Worm (Caenorhabditis elegans) whole organism, young adult: ENCODE data around the gene asp-14.

ENCODE experiments used
- egl-44 ChIP-seq: fragments of 200-800 bp; sonication (Bioruptor generic); IDR thresholded peaks from 2 replicates; pipeline ENCODE4 v1.3.6; 2022; ENCODE audit warnings: missing genetic modification reagents, missing genetic modification characterization, missing compliant biosample characterization
- him-1 ChIP-seq: sonication (generic microtip); optimal IDR thresholded peaks from 2 replicates; lab custom pipeline; 2016; ENCODE audit warnings: missing genotype, missing genetic modification reagents, missing genetic modification characterization, missing compliant biosample characterization
- lir-1 ChIP-seq: fragments of 200-800 bp; sonication (Bioruptor generic); conservative IDR thresholded peaks from 2 replicates; pipeline ENCODE4 v1.3.6; 2022; ENCODE audit warnings: missing genetic modification reagents, missing genetic modification characterization, missing compliant biosample characterization
- snpc-3.4 ChIP-seq: sonication (generic microtip); optimal IDR thresholded peaks from 2 replicates; lab custom pipeline; 2017; ENCODE audit warnings: missing genetic modification characterization, mild to moderate bottlenecking, missing compliant biosample characterization, antibody characterized with exemption, moderate library complexity, missing genotype, missing genetic modification reagents
- tlf-1 ChIP-seq: fragments of 200-800 bp; sonication (Bioruptor generic); optimal IDR thresholded peaks from 2 replicates; lab custom pipeline; 2018; ENCODE audit warnings: mild to moderate bottlenecking, missing genetic modification characterization, missing compliant biosample characterization
- xnd-1 ChIP-seq: sonication (generic microtip); optimal IDR thresholded peaks from 2 replicates; lab custom pipeline; 2016; ENCODE audit warnings: missing genotype, missing genetic modification reagents, missing genetic modification characterization, missing compliant biosample characterization
- ztf-6 ChIP-seq: fragments of 200-800 bp; sonication (Bioruptor generic); IDR thresholded peaks from 2 replicates; pipeline ENCODE4 v1.3.6; 2022; ENCODE audit warnings: missing genetic modification reagents, missing genetic modification characterization, missing compliant biosample characterization

- TF ChIP-seq tlf-1 (GFP tag; lab: Kevin White, UChicago), result no peak
- TF ChIP-seq egl-44 (GFP tag; lab: Robert Waterston, UW), result no peak
- no peak for TF ChIP-seq snpc-3.4 (tag; lab: Kevin White, UChicago)
- TF ChIP-seq ztf-6 (GFP tag; lab: Robert Waterston, UW), result no peak
- no peak for TF ChIP-seq lir-1
- TF ChIP-seq him-1 (tag; lab: Kevin White, UChicago), result no peak
- TF ChIP-seq xnd-1, result no peak
Observed at ce11 chrX:6443373-6443772, 3.1 kb downstream of the asp-14 start, which contains the start of gene K10C2.7.
